Worm (Caenorhabditis elegans): Measurements from ENCODE around the gene chtb-1.

- TF ChIP-seq ceh-82 (tag; optimal IDR thresholded peaks at IDR 0.05), result no peak
- no peak for TF ChIP-seq ztf-11 (tag; optimal IDR thresholded peaks at IDR 0.05)
- no peak for TF ChIP-seq lsy-2 (tag; optimal IDR thresholded peaks at IDR 0.05)
- TF ChIP-seq ces-1 (GFP tag; optimal IDR thresholded peaks at IDR 0.05), result no peak
- no peak for TF ChIP-seq daf-19 (GFP tag; conservative IDR thresholded peaks at IDR 0.05)
Observed at ce11 chrIII:9366376-9366775, 11.1 kb upstream of the chtb-1 start.

All from whole organism, L4 larva.